Worm (Caenorhabditis elegans): Measurements from ENCODE around the gene arf-5.

- TF ChIP-seq dmd-8 (GFP tag; IDR thresholded peaks at IDR 0.05), result no peak
- TF ChIP-seq aly-2 (tag; optimal IDR thresholded peaks at IDR 0.05), result no peak
- TF ChIP-seq ceh-32 (tag; optimal IDR thresholded peaks at IDR 0.05; ENCODE audit: poor library complexity), result no peak
- no peak for TF ChIP-seq nhr-102 (tag; optimal IDR thresholded peaks at IDR 0.05)
- TF ChIP-seq attf-4 (tag; optimal IDR thresholded peaks at IDR 0.05), result no peak
Observed at ce11 chrIV:8012330-8012729, 30.0 kb downstream of the arf-5 start, which contains the start of gene Y42H9B.3.

Data from whole organism, L4 larva.